Fruit fly (Drosophila melanogaster): ENCODE results near the gene Cox10.

DNA sequence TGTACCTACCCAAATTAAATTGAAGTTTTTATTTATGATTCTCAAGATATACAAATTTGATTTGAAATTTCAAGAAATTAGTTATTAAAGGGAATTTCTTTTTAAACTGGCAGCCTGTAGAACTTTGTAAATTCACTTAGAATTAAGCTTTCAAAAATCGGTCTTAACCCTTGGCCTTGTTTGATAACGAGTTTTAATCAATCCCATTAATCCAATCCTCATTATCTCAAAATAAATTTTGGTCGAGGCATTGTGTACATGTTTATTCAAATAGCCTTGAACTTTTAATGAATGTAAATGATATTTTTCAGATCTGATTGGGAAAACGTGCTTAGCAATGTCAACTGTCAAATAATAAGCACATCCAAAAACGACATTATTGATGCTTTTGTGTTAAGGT is 8.6 kb downstream of the Cox10 start:
- TF ChIP-seq fd96Ca (GFP tag; IDR thresholded peaks at IDR 0.05) (no peak), CG17806 (tag; optimal IDR thresholded peaks at IDR 0.05) (no peak), rn (GFP tag; IDR thresholded peaks at IDR 0.05) (no peak), CG9948 (tag; optimal IDR thresholded peaks at IDR 0.05) (no peak), CG10348 (GFP tag; IDR thresholded peaks at IDR 0.05) (no peak), Pif1B (GFP tag; optimal IDR thresholded peaks at IDR 0.05) (no peak), Pif1A (GFP tag; optimal IDR thresholded peaks at IDR 0.05) (no peak), CG12605 (GFP tag; IDR thresholded peaks at IDR 0.05) (no peak), gl (tag; optimal IDR thresholded peaks at IDR 0.05) (no peak), CG14655 (GFP tag; optimal IDR thresholded peaks at IDR 0.05) (no peak), D1 (tag; optimal IDR thresholded peaks at IDR 0.05) (no peak), EcR (GFP tag; optimal IDR thresholded peaks at IDR 0.05) (no peak), CG15710 (tag; optimal IDR thresholded peaks at IDR 0.05) (no peak)
